Worm (Caenorhabditis elegans) whole organism, young adult: ENCODE results near the gene T14G12.11.

Experiments
- D2030.7 ChIP-seq: fragments of 200-800 bp; sonication (Bioruptor generic); IDR thresholded peaks from 2 replicates; pipeline ENCODE4 v1.3.6; 2022; ENCODE audit warnings: missing genetic modification reagents, missing genetic modification characterization, missing compliant biosample characterization
- F23B12.7 ChIP-seq: sonication (generic microtip); optimal IDR thresholded peaks from 2 replicates; lab custom pipeline; 2017; ENCODE audit warnings: missing genetic modification characterization, mild to moderate bottlenecking, missing compliant biosample characterization, antibody characterized with exemption, moderate library complexity; ENCODE audit not compliant: insufficient read depth
- F57A8.1 ChIP-seq: fragments of 200-800 bp; sonication (Bioruptor generic); optimal IDR thresholded peaks from 2 replicates; lab custom pipeline; 2018; ENCODE audit warnings: mild to moderate bottlenecking, missing genetic modification characterization, moderate library complexity, missing compliant biosample characterization
- K11D2.4 ChIP-seq: fragments of 200-800 bp; sonication (Bioruptor generic); IDR thresholded peaks from 2 replicates; pipeline ENCODE4 v1.3.6; 2022; ENCODE audit warnings: missing genetic modification reagents, missing genetic modification characterization, missing compliant biosample characterization
- Y95B8A.8 ChIP-seq: fragments of 200-800 bp; sonication (Bioruptor generic); IDR thresholded peaks from 2 replicates; pipeline ENCODE4 v1.3.6; 2022; ENCODE audit warnings: missing genetic modification reagents, missing genetic modification characterization, missing compliant biosample characterization
- attf-6 ChIP-seq: fragments of 200-800 bp; sonication (Bioruptor generic); IDR thresholded peaks from 2 replicates; pipeline ENCODE4 v1.3.6; 2022; ENCODE audit warnings: missing genetic modification reagents, missing genetic modification characterization, missing compliant biosample characterization
- cebp-1 ChIP-seq, 2 experiments: fragments of 200-800 bp in 1 of 2; sonication (Bioruptor generic) in 1 of 2; sonication (generic microtip) in 1 of 2; IDR thresholded peaks in 1 of 2; optimal IDR thresholded peaks in 1 of 2; 2 replicates each; pipeline versions ENCODE4 v1.3.6 to Lab custom; 2017 to 2022; ENCODE audit warnings: missing compliant biosample characterization in 2 of 2, missing genetic modification characterization in 2 of 2, mild to moderate bottlenecking in 1 of 2, missing genetic modification reagents in 1 of 2, moderate library complexity in 1 of 2
- ceh-27 ChIP-seq: fragments of 200-800 bp; sonication (Bioruptor generic); optimal IDR thresholded peaks from 2 replicates; lab custom pipeline; 2018; ENCODE audit warnings: mild to moderate bottlenecking, missing genetic modification characterization, moderate library complexity, missing compliant biosample characterization
- chd-7 ChIP-seq: sonication (generic microtip); optimal IDR thresholded peaks from 2 replicates; lab custom pipeline; 2016; ENCODE audit warnings: mild to moderate bottlenecking, missing genetic modification characterization, moderate library complexity, missing compliant biosample characterization
- die-1 ChIP-seq: sonication (generic microtip); optimal IDR thresholded peaks from 2 replicates; lab custom pipeline; 2016; ENCODE audit warnings: missing genotype, mild to moderate bottlenecking, missing genetic modification characterization, missing compliant biosample characterization
- efl-1 ChIP-seq: fragments of 150-350 bp; optimal IDR thresholded peaks from 2 replicates; lab custom pipeline; 2014; ENCODE audit warnings: missing biosample characterization, missing genetic modification reagents, missing genetic modification characterization
- egrh-3 ChIP-seq: fragments of 200-800 bp; sonication (Bioruptor generic); IDR thresholded peaks from 2 replicates; pipeline ENCODE4 v1.3.6; 2022; ENCODE audit warnings: missing genetic modification reagents, missing genetic modification characterization, missing compliant biosample characterization
- lin-40 ChIP-seq: sonication (generic microtip); optimal IDR thresholded peaks from 2 replicates; lab custom pipeline; 2016; ENCODE audit warnings: missing genetic modification characterization, mild to moderate bottlenecking, missing compliant biosample characterization, missing genotype, missing genetic modification reagents
- lin-54 ChIP-seq: fragments of 200-800 bp; sonication (Bioruptor generic); optimal IDR thresholded peaks from 2 replicates; lab custom pipeline; 2018; ENCODE audit warnings: mild to moderate bottlenecking, missing genetic modification characterization, missing compliant biosample characterization
- lsl-1 ChIP-seq: fragments of 200-800 bp; sonication (Bioruptor generic); optimal IDR thresholded peaks from 2 replicates; lab custom pipeline; 2018; ENCODE audit warnings: mild to moderate bottlenecking, missing genetic modification characterization, moderate library complexity, missing compliant biosample characterization
- madf-8 ChIP-seq: fragments of 200-800 bp; sonication (Bioruptor generic); conservative IDR thresholded peaks from 2 replicates; pipeline ENCODE4 v1.3.6; 2022; ENCODE audit warnings: missing genetic modification reagents, missing genetic modification characterization, missing compliant biosample characterization
- mcd-1 ChIP-seq: fragments of 200-800 bp; sonication (Bioruptor generic); IDR thresholded peaks from 2 replicates; pipeline ENCODE4 v1.3.6; 2022; ENCODE audit warnings: missing genetic modification reagents, missing genetic modification characterization, missing compliant biosample characterization
- nfya-1 ChIP-seq: sonication (generic microtip); optimal IDR thresholded peaks from 2 replicates; lab custom pipeline; 2017; ENCODE audit warnings: antibody characterized with exemption, missing compliant biosample characterization, missing genetic modification characterization, borderline replicate concordance; ENCODE audit not compliant: insufficient read depth
- nfya-2 ChIP-seq: fragments of 200-800 bp; sonication (Bioruptor generic); IDR thresholded peaks from 2 replicates; pipeline ENCODE4 v1.3.6; 2022; ENCODE audit warnings: missing genetic modification reagents, missing genetic modification characterization, missing compliant biosample characterization
- nhr-80 ChIP-seq: sonication (generic microtip); optimal IDR thresholded peaks from 2 replicates; lab custom pipeline; 2016; ENCODE audit warnings: missing genetic modification characterization, missing compliant biosample characterization
- rec-8 ChIP-seq, 2 experiments: sonication (generic microtip); optimal IDR thresholded peaks; 2 replicates each; lab custom pipeline; 2016; ENCODE audit warnings: mild to moderate bottlenecking in 2 of 2, missing genetic modification characterization in 2 of 2, missing genetic modification reagents in 2 of 2, missing genotype in 2 of 2, missing biosample characterization in 1 of 2, missing compliant biosample characterization in 1 of 2, moderate library complexity in 1 of 2
- sea-2 ChIP-seq: fragments of 200-800 bp; sonication (Bioruptor generic); IDR thresholded peaks from 2 replicates; pipeline ENCODE4 v1.3.6; 2022; ENCODE audit warnings: missing genetic modification characterization, missing compliant biosample characterization
- snpc-1.1 ChIP-seq: sonication (generic microtip); optimal IDR thresholded peaks from 2 replicates; lab custom pipeline; 2017; ENCODE audit warnings: missing genetic modification characterization, mild to moderate bottlenecking, missing compliant biosample characterization, antibody characterized with exemption, moderate library complexity, missing genotype, missing genetic modification reagents; ENCODE audit not compliant: insufficient read depth
- snpc-3.4 ChIP-seq: sonication (generic microtip); optimal IDR thresholded peaks from 2 replicates; lab custom pipeline; 2017; ENCODE audit warnings: missing genetic modification characterization, mild to moderate bottlenecking, missing compliant biosample characterization, antibody characterized with exemption, moderate library complexity, missing genotype, missing genetic modification reagents
- somi-1 ChIP-seq: fragments of 200-800 bp; sonication (Bioruptor generic); optimal IDR thresholded peaks from 2 replicates; lab custom pipeline; 2018; ENCODE audit warnings: mild to moderate bottlenecking, missing genetic modification characterization, missing compliant biosample characterization
- tbx-9 ChIP-seq: sonication (generic microtip); optimal IDR thresholded peaks from 2 replicates; lab custom pipeline; 2016; ENCODE audit warnings: borderline replicate concordance, missing genetic modification characterization, inconsistent platforms, missing compliant biosample characterization
- zfh-2 ChIP-seq: fragments of 200-800 bp; sonication (Bioruptor generic); conservative IDR thresholded peaks from 2 replicates; pipeline ENCODE4 v1.3.6; 2022; ENCODE audit warnings: missing genetic modification reagents, missing genetic modification characterization, missing compliant biosample characterization
- ztf-26 ChIP-seq: sonication (generic microtip); optimal IDR thresholded peaks from 2 replicates; lab custom pipeline; 2017; ENCODE audit warnings: missing genetic modification characterization, missing compliant biosample characterization

Gene T14G12.11

ce11 chrX:3788483-3788882 is 26.1 kb upstream of the T14G12.11 start (continued):
- TF ChIP-seq madf-8 (GFP tag; lab: Robert Waterston, UW) (no peak), Y95B8A.8 (GFP tag; lab: Robert Waterston, UW) (no peak), nfya-2 (GFP tag; lab: Robert Waterston, UW) (no peak), rec-8 (tag; optimal IDR thresholded peaks at IDR 0.05; lab: Kevin White, UChicago) (no peak), snpc-1.1 (tag; lab: Kevin White, UChicago) (no peak), nfya-1 (tag; lab: Kevin White, UChicago) (no peak), snpc-3.4 (tag; lab: Kevin White, UChicago) (no peak), attf-6 (GFP tag; lab: Robert Waterston, UW) (no peak)
- TF ChIP-seq, all 124 proteins: peak for 8

- TF ChIP-seq zfh-2 (GFP tag; lab: Robert Waterston, UW): 0 out of 2 replicates have a peak, but pooled peaks have one; percentile 35
- TF ChIP-seq tbx-9: no peak
- no peak for TF ChIP-seq lin-54 (GFP tag; lab: Kevin White, UChicago)
- no peak for TF ChIP-seq nhr-80 (tag; lab: Kevin White, UChicago)
- TF ChIP-seq ztf-26: no peak
- TF ChIP-seq cebp-1 (GFP tag; IDR thresholded peaks at IDR 0.05; lab: Robert Waterston, UW): no peak
- peak; percentile 15 for TF ChIP-seq cebp-1 (tag; optimal IDR thresholded peaks at IDR 0.05; lab: Kevin White, UChicago)
- no peak for TF ChIP-seq snpc-1.1 (tag; lab: Kevin White, UChicago)
- TF ChIP-seq lin-40 (tag; lab: Kevin White, UChicago): peak; percentile 5
- TF ChIP-seq K11D2.4 (GFP tag; lab: Robert Waterston, UW): 0 out of 2 replicates have a peak, but pooled peaks have one; percentile 36
- no peak for TF ChIP-seq efl-1 (GFP tag; lab: Kevin White, UChicago)
- peak; percentile 48 for TF ChIP-seq ceh-27 (GFP tag; lab: Kevin White, UChicago)
- 0 out of 2 replicates have a peak, but pooled peaks have one; percentile 9 for TF ChIP-seq mcd-1
- TF ChIP-seq die-1: no peak
- peak; percentile 32 for TF ChIP-seq somi-1 (GFP tag; lab: Kevin White, UChicago)
- no peak for TF ChIP-seq F23B12.7
- TF ChIP-seq D2030.7: no peak
These were observed 25.2 kb upstream of the T14G12.11 start, which contains the start of gene pmpl-1 for ce11 chrX:3787431-3788076. TSS of gene pmpl-1 (plus strand) at chrX:3788026.

DNA sequence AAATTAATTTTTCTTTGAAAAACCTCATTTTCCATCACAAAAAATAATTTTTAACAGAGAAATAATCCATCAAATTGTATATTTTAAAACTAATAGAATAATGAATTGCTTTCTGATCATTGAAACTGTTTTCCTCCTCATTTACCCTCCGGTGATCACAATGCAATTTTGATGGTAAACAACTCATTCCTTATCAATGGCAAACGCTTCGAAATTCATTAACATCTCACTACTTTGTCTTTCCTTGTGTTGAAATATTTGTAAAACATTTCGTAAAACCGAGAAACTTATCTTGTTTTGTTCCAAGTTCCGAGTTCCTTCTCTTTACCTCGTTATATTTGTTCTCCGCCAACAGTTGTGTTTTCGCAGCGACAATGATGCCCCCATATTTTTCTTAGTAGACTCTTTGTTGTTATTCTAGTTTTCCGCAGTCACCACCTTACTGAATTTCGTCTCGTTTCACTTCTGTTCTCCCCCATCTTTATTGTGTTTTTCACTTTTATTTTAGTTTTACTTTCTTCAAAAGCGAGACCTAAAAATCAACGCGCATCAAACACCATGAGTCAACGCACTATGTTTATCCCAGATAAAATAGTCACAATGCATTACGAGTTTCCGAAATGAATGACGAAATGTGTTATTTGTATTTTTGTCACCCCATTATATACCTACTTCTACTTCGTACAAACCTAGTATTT is 22.9 kb upstream of the T14G12.11 start:
- TF ChIP-seq cebp-1 (GFP tag; IDR thresholded peaks at IDR 0.05; lab: Robert Waterston, UW) (peak; percentile 31; the same call in 1 of the 2 replicates), cebp-1 (tag; optimal IDR thresholded peaks at IDR 0.05; lab: Kevin White, UChicago) (peak; percentile 58), chd-7 (no peak)
- TF ChIP-seq, all 124 proteins: peak for 1

DNA sequence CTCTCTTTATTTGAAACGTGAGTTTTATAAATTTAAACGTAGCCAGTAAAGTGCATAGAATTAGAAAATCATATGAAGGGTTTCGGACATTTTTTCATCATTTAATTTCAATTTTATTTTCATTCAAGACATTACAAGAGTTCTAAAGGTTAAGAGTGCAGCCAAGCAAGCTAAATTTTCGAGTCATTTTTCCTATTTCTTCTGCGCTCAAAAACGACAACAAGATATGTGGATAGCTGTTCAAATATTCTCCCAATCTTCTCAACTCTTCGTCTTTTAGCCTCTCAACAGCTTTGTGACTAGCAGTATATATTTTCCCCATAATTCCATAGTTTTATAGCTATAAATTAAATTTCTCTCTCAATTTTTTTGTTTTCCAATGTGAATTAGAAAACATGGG is 21.3 kb upstream of the T14G12.11 start:
- no peak for TF ChIP-seq egrh-3 (GFP tag; lab: Robert Waterston, UW)
- no peak for TF ChIP-seq F57A8.1 (GFP tag; lab: Kevin White, UChicago)
- no peak for TF ChIP-seq lsl-1 (GFP tag; lab: Kevin White, UChicago)
- no peak for TF ChIP-seq sea-2 (GFP tag; lab: Robert Waterston, UW)
